Worm (Caenorhabditis elegans) whole organism, L1 larva: Measurements from ENCODE around the gene snt-6.

Experiments
- F16B12.6 ChIP-seq: fragments of 150-350 bp; optimal IDR thresholded peaks from 2 replicates; lab custom pipeline; 2014; ENCODE audit warnings: missing biosample characterization, missing genetic modification characterization
- alr-1 ChIP-seq: fragments of 200-800 bp; sonication (Bioruptor generic); optimal IDR thresholded peaks from 2 replicates; lab custom pipeline; 2018; ENCODE audit warnings: borderline replicate concordance, mild to moderate bottlenecking, missing genetic modification characterization, missing compliant biosample characterization
- blmp-1 ChIP-seq: fragments of 150-350 bp; optimal IDR thresholded peaks from 2 replicates; lab custom pipeline; 2014; ENCODE audit warnings: missing biosample characterization, missing genetic modification characterization
- ceh-63 ChIP-seq: fragments of 200-800 bp; sonication (Bioruptor generic); optimal IDR thresholded peaks from 2 replicates; lab custom pipeline; 2018; ENCODE audit warnings: mild to moderate bottlenecking, missing genetic modification characterization, missing compliant biosample characterization
- ceh-82 ChIP-seq, 3 experiments: fragments of 150-350 bp in 1 of 3; sonication (generic microtip) in 2 of 3; optimal IDR thresholded peaks; 2 replicates each; lab custom pipeline; 2014 to 2017; ENCODE audit warnings: missing biosample characterization in 3 of 3, missing genetic modification characterization in 3 of 3
- ceh-88 ChIP-seq: fragments of 200-800 bp; sonication (Bioruptor generic); IDR thresholded peaks from 2 replicates; pipeline ENCODE4 v1.3.6; 2022; ENCODE audit warnings: missing genetic modification characterization, missing compliant biosample characterization
- ces-1 ChIP-seq: fragments of 150-350 bp; optimal IDR thresholded peaks from 2 replicates; lab custom pipeline; 2014; ENCODE audit warnings: missing biosample characterization, missing genetic modification reagents, missing genetic modification characterization
- dpl-1 ChIP-seq, 3 experiments: fragments of 150-350 bp in 2 of 3; sonication (generic microtip) in 1 of 3; optimal IDR thresholded peaks; 2 replicates each; lab custom pipeline; 2014 to 2017; ENCODE audit warnings: missing biosample characterization in 3 of 3, missing genetic modification characterization in 3 of 3, missing genetic modification reagents in 3 of 3
- efl-1 ChIP-seq, 4 experiments: fragments of 150-350 bp; optimal IDR thresholded peaks in 3 of 4; peaks in 1 of 4; 1 replicate in 1 of 4; 2 replicates in 3 of 4; lab custom pipeline; 2014; ENCODE audit warnings: missing biosample characterization in 2 of 4, missing genetic modification characterization in 2 of 4, missing genetic modification reagents in 2 of 4
- fkh-10 ChIP-seq: sonication (generic microtip); optimal IDR thresholded peaks from 2 replicates; lab custom pipeline; 2017; ENCODE audit warnings: missing biosample characterization, missing genetic modification reagents, missing genetic modification characterization
- fkh-4 ChIP-seq: sonication (generic microtip); optimal IDR thresholded peaks from 2 replicates; lab custom pipeline; 2016; ENCODE audit warnings: missing compliant biosample characterization, missing genetic modification characterization, borderline replicate concordance
- hpl-2 ChIP-seq: fragments of 150-350 bp; optimal IDR thresholded peaks from 2 replicates; lab custom pipeline; 2014; ENCODE audit warnings: missing biosample characterization, missing genetic modification reagents, missing genetic modification characterization
- lin-35 ChIP-seq, 2 experiments: fragments of 150-350 bp; optimal IDR thresholded peaks; 2 replicates each; lab custom pipeline; 2014; ENCODE audit warnings: missing biosample characterization in 2 of 2, missing genetic modification characterization in 2 of 2, missing genetic modification reagents in 2 of 2
- lin-39 ChIP-seq: fragments of 150-350 bp; optimal IDR thresholded peaks from 2 replicates; lab custom pipeline; 2014; ENCODE audit warnings: missing biosample characterization, missing genetic modification reagents, missing genetic modification characterization
- lsy-2 ChIP-seq, 2 experiments: fragments of 150-350 bp; optimal IDR thresholded peaks; 2 replicates each; lab custom pipeline; 2014; ENCODE audit warnings: missing biosample characterization in 2 of 2, missing genetic modification characterization in 2 of 2
- mep-1 ChIP-seq: fragments of 150-350 bp; optimal IDR thresholded peaks from 2 replicates; lab custom pipeline; 2014; ENCODE audit warnings: missing biosample characterization, missing genetic modification characterization
- nhr-12 ChIP-seq: sonication (generic microtip); optimal IDR thresholded peaks from 2 replicates; lab custom pipeline; 2017; ENCODE audit warnings: missing biosample characterization, missing genetic modification characterization
- nhr-19 ChIP-seq: fragments of 200-800 bp; sonication (Bioruptor generic); conservative IDR thresholded peaks from 2 replicates; pipeline ENCODE4 v1.3.6; 2022; ENCODE audit warnings: missing genetic modification characterization, missing compliant biosample characterization
- nhr-237 ChIP-seq: fragments of 150-350 bp; optimal IDR thresholded peaks from 2 replicates; lab custom pipeline; 2014; ENCODE audit warnings: missing biosample characterization, missing genetic modification characterization
- nhr-77 ChIP-seq: fragments of 150-350 bp; optimal IDR thresholded peaks from 2 replicates; lab custom pipeline; 2014; ENCODE audit warnings: missing biosample characterization, missing genetic modification characterization
- pag-3 ChIP-seq: sonication (generic microtip); optimal IDR thresholded peaks from 2 replicates; lab custom pipeline; 2017; ENCODE audit warnings: missing genetic modification characterization, mild to moderate bottlenecking, missing compliant biosample characterization, antibody characterized with exemption, borderline replicate concordance; ENCODE audit not compliant: insufficient read depth
- snu-23 ChIP-seq: sonication (generic microtip); optimal IDR thresholded peaks from 2 replicates; lab custom pipeline; 2016; ENCODE audit warnings: missing genetic modification characterization, missing compliant biosample characterization
- tlp-1 ChIP-seq: fragments of 150-350 bp; optimal IDR thresholded peaks from 2 replicates; lab custom pipeline; 2014; ENCODE audit warnings: missing biosample characterization, missing genetic modification characterization
- unc-130 ChIP-seq: fragments of 150-350 bp; optimal IDR thresholded peaks from 2 replicates; lab custom pipeline; 2017; ENCODE audit warnings: missing biosample characterization, missing genetic modification characterization, inconsistent platforms
- unc-62 ChIP-seq: fragments of 150-350 bp; optimal IDR thresholded peaks from 2 replicates; lab custom pipeline; 2014; ENCODE audit warnings: missing biosample characterization, missing genetic modification reagents, missing genetic modification characterization
- xbp-1 ChIP-seq: sonication (generic microtip); optimal IDR thresholded peaks from 2 replicates; lab custom pipeline; 2016; ENCODE audit warnings: missing genetic modification characterization, missing compliant biosample characterization

Gene snt-6

DNA sequence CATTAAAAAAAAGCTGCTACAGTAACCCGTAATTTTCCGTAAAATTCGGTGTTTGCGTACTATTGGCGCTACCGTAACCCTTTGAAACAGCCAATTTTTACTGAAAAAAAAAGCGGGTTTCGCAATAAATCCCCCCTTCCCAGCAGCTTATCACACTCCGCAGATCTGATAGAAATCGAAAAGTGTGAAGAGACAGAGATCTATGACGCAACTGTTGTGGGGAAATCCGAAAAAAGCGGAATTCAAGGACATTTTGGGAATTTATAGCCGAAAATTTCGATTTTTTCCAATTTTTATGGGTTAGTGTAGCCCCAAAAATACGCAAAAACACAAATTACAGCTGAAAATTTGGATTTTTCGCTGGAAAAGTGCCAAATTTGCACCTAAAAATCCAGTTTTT lies 28.1 kb downstream of the snt-6 start:
- no peak for TF ChIP-seq nhr-12 (tag; lab: Kevin White, UChicago)
- TF ChIP-seq nhr-237 (tag; lab: Kevin White, UChicago): no peak
- TF ChIP-seq nhr-77 (tag; lab: Kevin White, UChicago): no peak
- peak; percentile 78 for TF ChIP-seq blmp-1 (tag; lab: Kevin White, UChicago)
- TF ChIP-seq, all 84 proteins: peak for 1

DNA sequence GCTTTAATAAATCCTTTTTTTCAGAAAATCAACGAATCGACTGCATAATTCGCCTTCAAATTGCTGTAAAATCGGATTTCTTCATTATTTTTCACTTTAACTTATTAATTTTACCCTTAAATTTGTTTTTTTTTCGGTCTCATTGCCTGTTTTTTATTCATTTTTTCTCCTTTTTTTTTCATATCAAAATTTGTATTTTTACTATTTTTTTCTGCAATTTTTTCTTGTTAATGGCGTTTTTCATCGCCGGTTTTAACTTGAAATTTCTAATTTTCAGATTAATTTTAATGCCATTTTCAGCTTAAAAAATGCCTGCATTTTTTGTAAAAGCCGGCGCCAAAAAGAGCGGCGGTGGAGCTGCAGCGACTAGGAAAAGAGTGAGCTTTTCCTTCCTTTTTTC lies 40.9 kb downstream of the snt-6 start, which contains the start of gene T02H6.1:
Gene T02H6.1 (plus strand): TSS at position 301 of the 400 bp plus-strand sequence.
- no peak for TF ChIP-seq F16B12.6 (tag; lab: Kevin White, UChicago)

DNA sequence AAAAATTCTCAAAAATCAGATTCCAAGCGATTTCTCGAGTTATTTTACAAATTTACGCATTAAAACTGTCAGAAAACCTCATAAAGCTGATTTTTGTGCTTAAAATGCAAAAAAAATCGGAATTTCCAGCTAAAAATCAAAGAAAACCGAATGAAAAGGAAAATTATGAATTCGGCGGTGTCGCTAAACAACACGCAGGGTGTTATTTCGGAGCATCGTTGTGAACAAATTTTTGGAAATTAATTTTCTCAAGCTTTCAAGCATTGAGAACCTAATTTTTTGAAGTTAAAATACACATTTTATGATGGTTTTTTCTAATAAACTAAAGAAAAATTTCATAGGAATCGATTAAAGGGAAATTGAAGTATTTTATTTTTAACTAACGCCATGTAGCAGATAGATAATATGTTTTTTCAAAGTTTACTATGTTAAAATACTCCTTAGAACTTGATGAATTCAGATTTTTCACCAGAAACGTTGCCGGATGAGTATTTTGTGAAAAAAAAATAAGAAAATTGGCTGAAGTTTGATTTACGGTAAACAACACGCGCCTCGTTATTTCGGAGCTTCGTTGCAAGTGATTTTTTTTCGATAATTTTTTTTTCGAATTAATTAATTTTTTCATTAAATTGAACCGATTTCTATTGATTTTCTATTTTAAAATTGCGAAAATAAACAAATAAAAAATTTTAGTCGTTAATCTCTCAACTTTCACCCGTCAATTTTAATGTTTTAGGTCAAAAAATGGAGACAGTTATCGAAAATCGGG lies 48.5 kb downstream of the snt-6 start, which contains the start of gene thoc-1:
Gene thoc-1 (plus strand): TSS at position 737 of the 769 bp plus-strand sequence.
- no peak for TF ChIP-seq ceh-63 (GFP tag; lab: Kevin White, UChicago)
- TF ChIP-seq snu-23 (GFP tag; lab: Kevin White, UChicago): peak; percentile 7
- peak; percentile 23 for TF ChIP-seq blmp-1 (tag; lab: Kevin White, UChicago)
- TF ChIP-seq lin-35 (GFP tag; optimal IDR thresholded peaks at IDR 0.05; lab: Kevin White, UChicago): peak in 1 of 2 experiments; percentile 11
- TF ChIP-seq dpl-1 (GFP tag; optimal IDR thresholded peaks at IDR 0.05; lab: Kevin White, UChicago): peak in 1 of 3 experiments; percentile 6
- TF ChIP-seq lsy-2 (tag; optimal IDR thresholded peaks at IDR 0.05; lab: Kevin White, UChicago): peak in 1 of 2 experiments; percentile 30
- peak; percentile 10 for TF ChIP-seq xbp-1 (tag; lab: Kevin White, UChicago)
- TF ChIP-seq unc-62 (GFP tag; lab: Kevin White, UChicago): no peak
- TF ChIP-seq unc-130 (tag; lab: Kevin White, UChicago): no peak
- peak in 1 of 2 experiments; percentile 33 for TF ChIP-seq efl-1 (optimal IDR thresholded peaks at IDR 0.05; lab: Kevin White, UChicago)
- TF ChIP-seq efl-1 (GFP tag; optimal IDR thresholded peaks at IDR 0.05 in 1 of 2; lab: Kevin White, UChicago): peak in 1 of 2 experiments; percentile 72

ce11 chrII:701025-701370 lies 49.0 kb downstream of the snt-6 start, which contains the start of gene T02H6.11:
Gene T02H6.11 (minus strand): TSS chrII:701125.
- no peak for TF ChIP-seq lin-39 (tag; lab: Kevin White, UChicago)
- no peak for TF ChIP-seq unc-130 (tag; lab: Kevin White, UChicago)
- TF ChIP-seq fkh-4: no peak
- TF ChIP-seq efl-1 (optimal IDR thresholded peaks at IDR 0.05; lab: Kevin White, UChicago): no peak
- TF ChIP-seq efl-1 (GFP tag; optimal IDR thresholded peaks at IDR 0.05 in 1 of 2; lab: Kevin White, UChicago): no peak
- TF ChIP-seq ces-1 (GFP tag; lab: Kevin White, UChicago): no peak
- no peak for TF ChIP-seq ceh-88
- TF ChIP-seq tlp-1 (tag; lab: Kevin White, UChicago): no peak
- no peak for TF ChIP-seq hpl-2 (GFP tag; lab: Kevin White, UChicago)
- no peak for TF ChIP-seq pag-3 (tag; lab: Kevin White, UChicago)
- no peak for TF ChIP-seq fkh-10
- no peak for TF ChIP-seq alr-1 (tag; lab: Kevin White, UChicago)
- no peak for TF ChIP-seq ceh-82 (tag; optimal IDR thresholded peaks at IDR 0.05; lab: Kevin White, UChicago)
- no peak for TF ChIP-seq mep-1
- TF ChIP-seq nhr-77 (tag; lab: Kevin White, UChicago): no peak
- TF ChIP-seq unc-62 (GFP tag; lab: Kevin White, UChicago): no peak
- TF ChIP-seq nhr-19 (GFP tag; lab: Robert Waterston, UW): no peak
